Worm (Caenorhabditis elegans) whole organism, L4 larva: ENCODE data around the gene ZK632.11.

Experiments used
- F44E2.7 ChIP-seq: fragments of 200-800 bp; sonication (Bioruptor generic); IDR thresholded peaks from 2 replicates; pipeline ENCODE4 v2.1.2; 2022; ENCODE audit warnings: missing genetic modification characterization, missing compliant biosample characterization
- F49E8.2 ChIP-seq: sonication (generic microtip); optimal IDR thresholded peaks from 2 replicates; lab custom pipeline; 2016; ENCODE audit warnings: missing compliant biosample characterization, mild to moderate bottlenecking, missing genetic modification characterization, borderline replicate concordance
- R02D3.7 ChIP-seq: fragments of 150-350 bp; sonication (generic microtip); optimal IDR thresholded peaks from 3 replicates; lab custom pipeline; 2014; ENCODE audit warnings: missing biosample characterization, missing genetic modification characterization
- T20F7.1 ChIP-seq: fragments of 200-800 bp; sonication (Bioruptor generic); optimal IDR thresholded peaks from 2 replicates; lab custom pipeline; 2018; ENCODE audit warnings: mild to moderate bottlenecking, missing genetic modification characterization, missing compliant biosample characterization
- T26A8.4 ChIP-seq: fragments of 200-800 bp; sonication (Bioruptor generic); IDR thresholded peaks from 2 replicates; pipeline ENCODE4 v1.3.6; 2022; ENCODE audit warnings: missing genetic modification characterization, missing compliant biosample characterization
- Y105C5A.15 ChIP-seq: fragments of 200-800 bp; sonication (Bioruptor generic); IDR thresholded peaks from 2 replicates; pipeline ENCODE4 v1.3.6; 2022; ENCODE audit warnings: missing genetic modification characterization, missing compliant biosample characterization
- Y48G9A.11 ChIP-seq: fragments of 200-800 bp; sonication (Bioruptor generic); IDR thresholded peaks from 2 replicates; pipeline ENCODE4 v1.3.6; 2022; ENCODE audit warnings: missing genetic modification reagents, missing genetic modification characterization, missing compliant biosample characterization
- Y75B8A.6 ChIP-seq: fragments of 200-800 bp; sonication (Bioruptor generic); IDR thresholded peaks from 2 replicates; pipeline ENCODE4 v1.3.6; 2022; ENCODE audit warnings: missing genetic modification reagents, missing genetic modification characterization, missing compliant biosample characterization
- ZK337.2 ChIP-seq: fragments of 200-800 bp; sonication (Bioruptor generic); IDR thresholded peaks from 2 replicates; pipeline ENCODE4 v1.3.6; 2022; ENCODE audit warnings: missing genetic modification reagents, missing genetic modification characterization, missing compliant biosample characterization
- arid-1 ChIP-seq: fragments of 200-800 bp; sonication (Bioruptor generic); conservative IDR thresholded peaks from 2 replicates; pipeline ENCODE4 v1.3.6; 2022; ENCODE audit warnings: missing genetic modification reagents, missing genetic modification characterization, missing compliant biosample characterization
- attf-4 ChIP-seq: sonication (generic microtip); optimal IDR thresholded peaks from 3 replicates; lab custom pipeline; 2017; ENCODE audit warnings: missing biosample characterization, missing genetic modification characterization
- ceh-44 ChIP-seq: fragments of 200-800 bp; sonication (Bioruptor generic); IDR thresholded peaks from 2 replicates; pipeline ENCODE4 v1.3.6; 2022; ENCODE audit warnings: missing genetic modification reagents, missing genetic modification characterization, missing compliant biosample characterization
- ceh-82 ChIP-seq: sonication (generic microtip); optimal IDR thresholded peaks from 2 replicates; lab custom pipeline; 2017; ENCODE audit warnings: missing biosample characterization, missing genetic modification characterization
- ces-1 ChIP-seq: fragments of 150-350 bp; sonication (generic microtip); optimal IDR thresholded peaks from 4 replicates; lab custom pipeline; 2014; ENCODE audit warnings: missing biosample characterization, missing genetic modification reagents, missing genetic modification characterization
- daf-19 ChIP-seq: fragments of 200-800 bp; sonication (Bioruptor generic); conservative IDR thresholded peaks from 2 replicates; pipeline ENCODE4 v1.3.6; 2022; ENCODE audit warnings: missing genetic modification characterization, missing compliant biosample characterization
- dmd-6 ChIP-seq: fragments of 200-800 bp; sonication (Bioruptor generic); IDR thresholded peaks from 2 replicates; pipeline ENCODE4 v1.3.6; 2022; ENCODE audit warnings: missing genetic modification reagents, missing genetic modification characterization, missing compliant biosample characterization
- dpl-1 ChIP-seq: fragments of 150-350 bp; optimal IDR thresholded peaks from 2 replicates; lab custom pipeline; 2014; ENCODE audit warnings: missing biosample characterization, missing genetic modification reagents, missing genetic modification characterization
- dve-1 ChIP-seq: sonication (generic microtip); optimal IDR thresholded peaks from 2 replicates; lab custom pipeline; 2017; ENCODE audit warnings: antibody characterized with exemption, mild to moderate bottlenecking, missing genetic modification characterization, missing compliant biosample characterization; ENCODE audit not compliant: insufficient read depth
- egl-43 ChIP-seq: fragments of 200-800 bp; sonication (Bioruptor generic); IDR thresholded peaks from 2 replicates; pipeline ENCODE4 v1.3.6; 2022; ENCODE audit warnings: missing genetic modification reagents, missing genetic modification characterization, missing compliant biosample characterization
- hif-1 ChIP-seq, 2 experiments: sonication (generic microtip); optimal IDR thresholded peaks; 2 replicates each; lab custom pipeline; 2016 to 2017; ENCODE audit warnings: missing compliant biosample characterization in 2 of 2, missing genetic modification characterization in 2 of 2, missing genetic modification reagents in 2 of 2, missing genotype in 2 of 2, mild to moderate bottlenecking in 1 of 2
- hlh-11 ChIP-seq: fragments of 200-800 bp; sonication (Bioruptor generic); optimal IDR thresholded peaks from 2 replicates; lab custom pipeline; 2018; ENCODE audit warnings: mild to moderate bottlenecking, missing genetic modification characterization, missing compliant biosample characterization
- jun-1 ChIP-seq: fragments of 150-350 bp; optimal IDR thresholded peaks from 2 replicates; lab custom pipeline; 2014; ENCODE audit warnings: missing biosample characterization, missing genetic modification reagents, missing genetic modification characterization
- lin-1 ChIP-seq: fragments of 200-800 bp; sonication (Bioruptor generic); IDR thresholded peaks from 2 replicates; pipeline ENCODE4 v1.3.6; 2022; ENCODE audit warnings: missing genetic modification reagents, missing genetic modification characterization, missing compliant biosample characterization
- lin-15B ChIP-seq: fragments of 150-350 bp; sonication (generic microtip); optimal IDR thresholded peaks from 3 replicates; lab custom pipeline; 2014; ENCODE audit warnings: missing biosample characterization, missing genetic modification characterization
- lin-29 ChIP-seq: fragments of 200-800 bp; sonication (Bioruptor generic); IDR thresholded peaks from 2 replicates; pipeline ENCODE4 v1.3.6; 2022; ENCODE audit warnings: missing genetic modification reagents, missing genetic modification characterization, missing compliant biosample characterization
- lin-38 ChIP-seq: fragments of 200-800 bp; sonication (Bioruptor generic); IDR thresholded peaks from 2 replicates; pipeline ENCODE4 v1.3.6; 2022; ENCODE audit warnings: missing genetic modification reagents, missing genetic modification characterization, missing compliant biosample characterization
- lir-3 ChIP-seq: sonication (generic microtip); optimal IDR thresholded peaks from 2 replicates; lab custom pipeline; 2016; ENCODE audit warnings: mild to moderate bottlenecking, missing genetic modification characterization, missing compliant biosample characterization
- lsy-2 ChIP-seq, 2 experiments: fragments of 150-350 bp in 1 of 2; sonication (generic microtip) in 1 of 2; optimal IDR thresholded peaks; 2 replicates each; lab custom pipeline; 2014 to 2017; ENCODE audit warnings: missing biosample characterization in 2 of 2, missing genetic modification characterization in 2 of 2
- madf-5 ChIP-seq, 2 experiments: fragments of 200-800 bp; sonication (Bioruptor generic); IDR thresholded peaks; 2 replicates each; pipeline ENCODE4 v1.3.6; 2022; ENCODE audit warnings: missing compliant biosample characterization in 2 of 2, missing genetic modification characterization in 2 of 2
- mdt-29 ChIP-seq: fragments of 200-800 bp; sonication (Bioruptor generic); IDR thresholded peaks from 2 replicates; pipeline ENCODE4 v1.3.6; 2022; ENCODE audit warnings: missing genetic modification reagents, missing genetic modification characterization, missing compliant biosample characterization
- mxl-2 ChIP-seq: fragments of 200-800 bp; sonication (Bioruptor generic); conservative IDR thresholded peaks from 2 replicates; pipeline ENCODE4 v1.3.6; 2022; ENCODE audit warnings: missing genetic modification reagents, missing genetic modification characterization, missing compliant biosample characterization
- mxl-3 ChIP-seq: fragments of 200-800 bp; sonication (Bioruptor generic); optimal IDR thresholded peaks from 2 replicates; lab custom pipeline; 2018; ENCODE audit warnings: mild to moderate bottlenecking, missing genetic modification characterization, missing compliant biosample characterization
- nhr-11 ChIP-seq: fragments of 150-350 bp; optimal IDR thresholded peaks from 2 replicates; lab custom pipeline; 2014; ENCODE audit warnings: missing biosample characterization, missing genetic modification characterization
- nhr-48 ChIP-seq: sonication (generic microtip); optimal IDR thresholded peaks from 2 replicates; lab custom pipeline; 2016; ENCODE audit warnings: mild to moderate bottlenecking, missing genetic modification characterization, missing compliant biosample characterization
- nhr-6 ChIP-seq: fragments of 150-350 bp; optimal IDR thresholded peaks from 2 replicates; lab custom pipeline; 2014; ENCODE audit warnings: missing biosample characterization, missing genetic modification characterization
- nhr-77 ChIP-seq: fragments of 150-350 bp; optimal IDR thresholded peaks from 2 replicates; lab custom pipeline; 2014; ENCODE audit warnings: missing biosample characterization, missing genetic modification characterization
- pha-4 ChIP-seq, 2 experiments: fragments of 150-350 bp in 1 of 2; fragments of 200-800 bp in 1 of 2; sonication (Bioruptor generic) in 1 of 2; IDR thresholded peaks in 1 of 2; optimal IDR thresholded peaks in 1 of 2; 2 replicates each; pipeline versions ENCODE4 v1.3.6 to Lab custom; 2014 to 2022; ENCODE audit warnings: missing genetic modification characterization in 2 of 2, missing genetic modification reagents in 2 of 2, missing biosample characterization in 1 of 2, missing compliant biosample characterization in 1 of 2
- php-3 ChIP-seq: fragments of 200-800 bp; sonication (Bioruptor generic); IDR thresholded peaks from 2 replicates; pipeline ENCODE4 v1.3.6; 2022; ENCODE audit warnings: missing genetic modification reagents, missing genetic modification characterization, missing compliant biosample characterization
- pqm-1 ChIP-seq: sonication (generic microtip); optimal IDR thresholded peaks from 2 replicates; lab custom pipeline; 2017; ENCODE audit warnings: missing biosample characterization, missing genetic modification characterization
- rbr-2 ChIP-seq: sonication (generic microtip); optimal IDR thresholded peaks from 2 replicates; lab custom pipeline; 2016; ENCODE audit warnings: missing genotype, missing genetic modification characterization, missing compliant biosample characterization
- set-16 ChIP-seq: fragments of 200-800 bp; sonication (Bioruptor generic); IDR thresholded peaks from 2 replicates; pipeline ENCODE4 v1.3.6; 2022; ENCODE audit warnings: missing genetic modification reagents, missing genetic modification characterization, missing compliant biosample characterization
- spr-3 ChIP-seq: fragments of 200-800 bp; sonication (Bioruptor generic); optimal IDR thresholded peaks from 2 replicates; lab custom pipeline; 2018; ENCODE audit warnings: mild to moderate bottlenecking, missing genetic modification characterization, missing compliant biosample characterization
- unc-130 ChIP-seq: sonication (generic microtip); optimal IDR thresholded peaks from 2 replicates; lab custom pipeline; 2016; ENCODE audit warnings: missing genetic modification reagents, missing genetic modification characterization, missing compliant biosample characterization
- unc-39 ChIP-seq: sonication (generic microtip); optimal IDR thresholded peaks from 2 replicates; lab custom pipeline; 2017; ENCODE audit warnings: missing biosample characterization, missing genetic modification characterization
- vab-7 ChIP-seq: fragments of 200-800 bp; sonication (Bioruptor generic); IDR thresholded peaks from 2 replicates; pipeline ENCODE4 v1.3.6; 2022; ENCODE audit warnings: missing genetic modification reagents, missing genetic modification characterization, missing compliant biosample characterization
- zag-1 ChIP-seq: fragments of 150-350 bp; optimal IDR thresholded peaks from 2 replicates; lab custom pipeline; 2014; ENCODE audit warnings: missing biosample characterization, missing genetic modification characterization
- zfp-3 ChIP-seq: fragments of 200-800 bp; sonication (Bioruptor generic); conservative IDR thresholded peaks from 2 replicates; pipeline ENCODE4 v1.3.6; 2022; ENCODE audit warnings: missing genetic modification reagents, missing genetic modification characterization, missing compliant biosample characterization
- zip-2 ChIP-seq: fragments of 150-350 bp; optimal IDR thresholded peaks from 2 replicates; lab custom pipeline; 2014; ENCODE audit warnings: missing biosample characterization, missing genetic modification characterization
- ztf-11 ChIP-seq: fragments of 150-350 bp; optimal IDR thresholded peaks from 2 replicates; lab custom pipeline; 2014; ENCODE audit warnings: missing biosample characterization, missing genetic modification characterization

ZK632.11 gene

DNA sequence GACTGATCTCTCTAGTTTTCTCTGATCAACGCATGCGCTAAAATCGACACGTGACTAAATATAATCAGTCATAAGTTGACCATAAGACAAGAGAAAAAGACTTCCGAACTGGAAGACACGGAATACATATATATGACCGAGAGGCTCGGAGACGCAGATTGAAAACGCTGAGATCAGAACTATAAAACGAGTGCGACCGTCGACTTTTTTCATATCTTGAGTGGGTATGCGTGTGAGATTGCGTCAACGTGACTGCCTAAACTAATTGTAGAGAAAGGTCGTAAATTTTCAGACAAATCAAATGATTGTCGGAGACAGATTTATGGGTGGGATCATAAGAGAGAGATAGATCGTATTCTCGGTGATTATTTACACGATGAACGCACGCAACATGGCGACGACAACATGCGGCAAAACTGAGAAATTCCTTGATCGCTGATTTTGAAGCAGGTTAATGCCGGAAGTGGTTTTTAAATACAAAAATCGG, 20.1 kb upstream of the ZK632.11 start (continued):
- peak; percentile 5 for TF ChIP-seq zip-2 (tag; lab: Kevin White, UChicago)
- TF ChIP-seq R02D3.7 (tag; lab: Kevin White, UChicago): no peak
- peak; percentile 34 for TF ChIP-seq dpl-1 (GFP tag; lab: Kevin White, UChicago)
- no peak for TF ChIP-seq daf-19 (GFP tag; lab: Robert Waterston, UW)
- no peak for TF ChIP-seq T20F7.1 (GFP tag; lab: Kevin White, UChicago)
- peak; percentile 37; the same call in 1 of the 2 replicates for TF ChIP-seq dmd-6 (GFP tag; lab: Robert Waterston, UW)
- no peak for TF ChIP-seq ceh-82 (tag; lab: Kevin White, UChicago)
- TF ChIP-seq T26A8.4: 0 out of 2 replicates have a peak, but pooled peaks have one; percentile 15
- TF ChIP-seq mxl-3 (GFP tag; lab: Kevin White, UChicago): peak; percentile 79
- TF ChIP-seq ZK337.2 (GFP tag; lab: Robert Waterston, UW): no peak
- TF ChIP-seq lin-29 (GFP tag; lab: Robert Waterston, UW): no peak
- no peak for TF ChIP-seq spr-3 (GFP tag; lab: Kevin White, UChicago)
- TF ChIP-seq lir-3 (tag; lab: Kevin White, UChicago): no peak
- TF ChIP-seq vab-7 (GFP tag; lab: Robert Waterston, UW): no peak
- TF ChIP-seq ztf-11 (tag; lab: Kevin White, UChicago): no peak
- TF ChIP-seq lsy-2 (tag; optimal IDR thresholded peaks at IDR 0.05; lab: Kevin White, UChicago): peak; percentile 2 to 25
- peak; percentile 94 for TF ChIP-seq php-3 (GFP tag; lab: Robert Waterston, UW)
- no peak for TF ChIP-seq mdt-29 (GFP tag; lab: Robert Waterston, UW)
- no peak for TF ChIP-seq madf-5 (GFP tag; IDR thresholded peaks at IDR 0.05; lab: Robert Waterston, UW)
- TF ChIP-seq lin-38: peak; percentile 30; the same call in 1 of the 2 replicates
- TF ChIP-seq nhr-11 (tag; lab: Kevin White, UChicago): no peak
- no peak for TF ChIP-seq Y105C5A.15 (GFP tag; lab: Robert Waterston, UW)
- TF ChIP-seq zfp-3 (GFP tag; lab: Robert Waterston, UW): no peak
- no peak for TF ChIP-seq lin-15B
- TF ChIP-seq set-16 (GFP tag; lab: Robert Waterston, UW): no peak
- peak; percentile 86 for TF ChIP-seq nhr-48 (tag; lab: Kevin White, UChicago)
- TF ChIP-seq pqm-1: no peak
- no peak for TF ChIP-seq lin-1
- no peak for TF ChIP-seq jun-1 (tag; lab: Kevin White, UChicago)
- TF ChIP-seq hif-1 (tag; optimal IDR thresholded peaks at IDR 0.05; lab: Kevin White, UChicago): no peak
- TF ChIP-seq pha-4 (GFP tag; IDR thresholded peaks at IDR 0.05; lab: Robert Waterston, UW): no peak
- no peak for TF ChIP-seq pha-4 (tag; optimal IDR thresholded peaks at IDR 0.05; lab: Kevin White, UChicago)
- TF ChIP-seq zag-1 (tag; lab: Kevin White, UChicago): no peak
- peak; percentile 61 for TF ChIP-seq dve-1
- no peak for TF ChIP-seq rbr-2
- peak; percentile 45 for TF ChIP-seq nhr-77 (tag; lab: Kevin White, UChicago)
- no peak for TF ChIP-seq attf-4
- TF ChIP-seq arid-1: no peak
- no peak for TF ChIP-seq Y75B8A.6 (GFP tag; lab: Robert Waterston, UW)
- peak; percentile 38 for TF ChIP-seq nhr-6 (tag; lab: Kevin White, UChicago)
- TF ChIP-seq ces-1 (GFP tag; lab: Kevin White, UChicago): no peak
- TF ChIP-seq unc-39: no peak
- no peak for TF ChIP-seq unc-130 (GFP tag; lab: Kevin White, UChicago)
- no peak for TF ChIP-seq F44E2.7
- no peak for TF ChIP-seq Y48G9A.11
- no peak for TF ChIP-seq egl-43 (GFP tag; lab: Robert Waterston, UW)
- no peak for TF ChIP-seq ceh-44 (GFP tag; lab: Robert Waterston, UW)
- no peak for TF ChIP-seq mxl-2 (GFP tag; lab: Robert Waterston, UW)
- peak; percentile 81 for TF ChIP-seq hlh-11 (tag; lab: Kevin White, UChicago)
- no peak for TF ChIP-seq F49E8.2 (tag; lab: Kevin White, UChicago)
